Worm (Caenorhabditis elegans) whole organism, L4 larva: ENCODE measurements around the gene slc-25A18.1.

Experiments used
- D1046.2 ChIP-seq: fragments of 200-800 bp; sonication (Bioruptor generic); IDR thresholded peaks from 2 replicates; pipeline ENCODE4 v1.3.6; 2022; ENCODE audit warnings: missing genetic modification characterization, missing compliant biosample characterization
- F10B5.3 ChIP-seq: sonication (generic microtip); optimal IDR thresholded peaks from 2 replicates; lab custom pipeline; 2016; ENCODE audit warnings: mild to moderate bottlenecking, missing genetic modification characterization, missing compliant biosample characterization
- F37D6.2 ChIP-seq: sonication (generic microtip); optimal IDR thresholded peaks from 2 replicates; lab custom pipeline; 2016; ENCODE audit warnings: mild to moderate bottlenecking, missing genetic modification characterization, missing compliant biosample characterization
- F49E8.2 ChIP-seq: sonication (generic microtip); optimal IDR thresholded peaks from 2 replicates; lab custom pipeline; 2016; ENCODE audit warnings: missing compliant biosample characterization, mild to moderate bottlenecking, missing genetic modification characterization, borderline replicate concordance
- T20F7.1 ChIP-seq: fragments of 200-800 bp; sonication (Bioruptor generic); optimal IDR thresholded peaks from 2 replicates; lab custom pipeline; 2018; ENCODE audit warnings: mild to moderate bottlenecking, missing genetic modification characterization, missing compliant biosample characterization
- T26A8.4 ChIP-seq: fragments of 200-800 bp; sonication (Bioruptor generic); IDR thresholded peaks from 2 replicates; pipeline ENCODE4 v1.3.6; 2022; ENCODE audit warnings: missing genetic modification characterization, missing compliant biosample characterization
- Y48G9A.11 ChIP-seq: fragments of 200-800 bp; sonication (Bioruptor generic); IDR thresholded peaks from 2 replicates; pipeline ENCODE4 v1.3.6; 2022; ENCODE audit warnings: missing genetic modification reagents, missing genetic modification characterization, missing compliant biosample characterization
- Y5F2A.4 ChIP-seq: fragments of 200-800 bp; sonication (Bioruptor generic); optimal IDR thresholded peaks from 2 replicates; lab custom pipeline; 2018; ENCODE audit warnings: mild to moderate bottlenecking, missing genetic modification characterization, missing compliant biosample characterization
- aha-1 ChIP-seq: fragments of 150-350 bp; peaks from one replicate; lab custom pipeline; 2014; ENCODE audit warnings: missing biosample characterization, missing genetic modification characterization
- arid-1 ChIP-seq: fragments of 200-800 bp; sonication (Bioruptor generic); conservative IDR thresholded peaks from 2 replicates; pipeline ENCODE4 v1.3.6; 2022; ENCODE audit warnings: missing genetic modification reagents, missing genetic modification characterization, missing compliant biosample characterization
- ceh-32 ChIP-seq: sonication (generic microtip); optimal IDR thresholded peaks from 2 replicates; lab custom pipeline; 2016; ENCODE audit warnings: mild to moderate bottlenecking, missing genetic modification characterization, missing compliant biosample characterization; ENCODE audit not compliant: poor library complexity
- ceh-44 ChIP-seq: fragments of 200-800 bp; sonication (Bioruptor generic); IDR thresholded peaks from 2 replicates; pipeline ENCODE4 v1.3.6; 2022; ENCODE audit warnings: missing genetic modification reagents, missing genetic modification characterization, missing compliant biosample characterization
- ceh-62 ChIP-seq: sonication (generic microtip); optimal IDR thresholded peaks from 2 replicates; lab custom pipeline; 2017; ENCODE audit warnings: missing biosample characterization, missing genetic modification characterization
- ces-1 ChIP-seq: fragments of 150-350 bp; sonication (generic microtip); optimal IDR thresholded peaks from 4 replicates; lab custom pipeline; 2014; ENCODE audit warnings: missing biosample characterization, missing genetic modification reagents, missing genetic modification characterization
- cey-2 ChIP-seq: sonication (generic microtip); optimal IDR thresholded peaks from 3 replicates; lab custom pipeline; 2017; ENCODE audit warnings: missing genetic modification characterization, mild to moderate bottlenecking, missing compliant biosample characterization, antibody characterized with exemption, borderline replicate concordance; ENCODE audit not compliant: insufficient read depth
- daf-12 ChIP-seq: fragments of 150-350 bp; optimal IDR thresholded peaks from 2 replicates; lab custom pipeline; 2014; ENCODE audit warnings: missing biosample characterization, missing genetic modification reagents, missing genetic modification characterization
- daf-16 ChIP-seq, 3 experiments: sonication (generic microtip); optimal IDR thresholded peaks; 2 replicates each; lab custom pipeline; 2016 to 2017; ENCODE audit warnings: missing genetic modification characterization in 3 of 3, missing genetic modification reagents in 3 of 3, mild to moderate bottlenecking in 2 of 3, missing compliant biosample characterization in 2 of 3, missing biosample characterization in 1 of 3, moderate library complexity in 1 of 3
- daf-8 ChIP-seq: fragments of 200-800 bp; sonication (Bioruptor generic); IDR thresholded peaks from 2 replicates; pipeline ENCODE4 v1.3.6; 2022; ENCODE audit warnings: missing genetic modification characterization, missing compliant biosample characterization
- dmd-9 ChIP-seq: fragments of 200-800 bp; sonication (Bioruptor generic); IDR thresholded peaks from 2 replicates; pipeline ENCODE4 v1.3.6; 2022; ENCODE audit warnings: missing genetic modification reagents, missing genetic modification characterization, missing compliant biosample characterization
- egl-27 ChIP-seq: sonication (generic microtip); optimal IDR thresholded peaks from 3 replicates; lab custom pipeline; 2017; ENCODE audit warnings: missing biosample characterization, missing genetic modification reagents, missing genetic modification characterization
- egl-43 ChIP-seq: fragments of 200-800 bp; sonication (Bioruptor generic); IDR thresholded peaks from 2 replicates; pipeline ENCODE4 v1.3.6; 2022; ENCODE audit warnings: missing genetic modification reagents, missing genetic modification characterization, missing compliant biosample characterization
- gei-8 ChIP-seq: fragments of 200-800 bp; sonication (Bioruptor generic); optimal IDR thresholded peaks from 2 replicates; lab custom pipeline; 2018; ENCODE audit warnings: mild to moderate bottlenecking, missing genetic modification characterization, missing compliant biosample characterization
- hlh-11 ChIP-seq: fragments of 200-800 bp; sonication (Bioruptor generic); optimal IDR thresholded peaks from 2 replicates; lab custom pipeline; 2018; ENCODE audit warnings: mild to moderate bottlenecking, missing genetic modification characterization, missing compliant biosample characterization
- hlh-30 ChIP-seq: sonication (generic microtip); optimal IDR thresholded peaks from 2 replicates; lab custom pipeline; 2017; ENCODE audit warnings: antibody characterized with exemption, mild to moderate bottlenecking, missing genetic modification characterization, missing compliant biosample characterization; ENCODE audit not compliant: insufficient read depth
- jun-1 ChIP-seq: fragments of 150-350 bp; optimal IDR thresholded peaks from 2 replicates; lab custom pipeline; 2014; ENCODE audit warnings: missing biosample characterization, missing genetic modification reagents, missing genetic modification characterization
- lim-7 ChIP-seq: fragments of 200-800 bp; sonication (Bioruptor generic); IDR thresholded peaks from 2 replicates; pipeline ENCODE4 v1.3.6; 2022; ENCODE audit warnings: missing genetic modification characterization, missing compliant biosample characterization
- lin-1 ChIP-seq: fragments of 200-800 bp; sonication (Bioruptor generic); IDR thresholded peaks from 2 replicates; pipeline ENCODE4 v1.3.6; 2022; ENCODE audit warnings: missing genetic modification reagents, missing genetic modification characterization, missing compliant biosample characterization
- lin-15B ChIP-seq: fragments of 150-350 bp; sonication (generic microtip); optimal IDR thresholded peaks from 3 replicates; lab custom pipeline; 2014; ENCODE audit warnings: missing biosample characterization, missing genetic modification characterization
- lin-29 ChIP-seq: fragments of 200-800 bp; sonication (Bioruptor generic); IDR thresholded peaks from 2 replicates; pipeline ENCODE4 v1.3.6; 2022; ENCODE audit warnings: missing genetic modification reagents, missing genetic modification characterization, missing compliant biosample characterization
- lir-3 ChIP-seq: sonication (generic microtip); optimal IDR thresholded peaks from 2 replicates; lab custom pipeline; 2016; ENCODE audit warnings: mild to moderate bottlenecking, missing genetic modification characterization, missing compliant biosample characterization
- madf-9 ChIP-seq: fragments of 200-800 bp; sonication (Bioruptor generic); conservative IDR thresholded peaks from 2 replicates; pipeline ENCODE4 v1.3.6; 2022; ENCODE audit warnings: missing genetic modification reagents, missing genetic modification characterization, missing compliant biosample characterization
- mep-1 ChIP-seq: fragments of 150-350 bp; sonication (generic microtip); optimal IDR thresholded peaks from 3 replicates; lab custom pipeline; 2014; ENCODE audit warnings: missing biosample characterization, missing genetic modification characterization
- mxl-2 ChIP-seq: fragments of 200-800 bp; sonication (Bioruptor generic); conservative IDR thresholded peaks from 2 replicates; pipeline ENCODE4 v1.3.6; 2022; ENCODE audit warnings: missing genetic modification reagents, missing genetic modification characterization, missing compliant biosample characterization
- nhr-10 ChIP-seq: fragments of 150-350 bp; optimal IDR thresholded peaks from 2 replicates; lab custom pipeline; 2014; ENCODE audit warnings: missing biosample characterization, missing genetic modification characterization
- nhr-11 ChIP-seq: fragments of 150-350 bp; optimal IDR thresholded peaks from 2 replicates; lab custom pipeline; 2014; ENCODE audit warnings: missing biosample characterization, missing genetic modification characterization
- nhr-25 ChIP-seq: sonication (generic microtip); optimal IDR thresholded peaks from 2 replicates; lab custom pipeline; 2017; ENCODE audit warnings: missing genetic modification characterization, mild to moderate bottlenecking, missing compliant biosample characterization, antibody characterized with exemption, moderate library complexity, borderline replicate concordance; ENCODE audit not compliant: insufficient read depth
- nhr-28 ChIP-seq: fragments of 150-350 bp; optimal IDR thresholded peaks from 2 replicates; lab custom pipeline; 2014; ENCODE audit warnings: missing biosample characterization, missing genetic modification characterization
- nhr-48 ChIP-seq: sonication (generic microtip); optimal IDR thresholded peaks from 2 replicates; lab custom pipeline; 2016; ENCODE audit warnings: mild to moderate bottlenecking, missing genetic modification characterization, missing compliant biosample characterization
- nhr-76 ChIP-seq: fragments of 150-350 bp; optimal IDR thresholded peaks from 2 replicates; lab custom pipeline; 2014; ENCODE audit warnings: missing biosample characterization, missing genetic modification characterization
- nhr-77 ChIP-seq: fragments of 150-350 bp; optimal IDR thresholded peaks from 2 replicates; lab custom pipeline; 2014; ENCODE audit warnings: missing biosample characterization, missing genetic modification characterization
- pha-4 ChIP-seq, 2 experiments: fragments of 150-350 bp in 1 of 2; fragments of 200-800 bp in 1 of 2; sonication (Bioruptor generic) in 1 of 2; IDR thresholded peaks in 1 of 2; optimal IDR thresholded peaks in 1 of 2; 2 replicates each; pipeline versions ENCODE4 v1.3.6 to Lab custom; 2014 to 2022; ENCODE audit warnings: missing genetic modification characterization in 2 of 2, missing genetic modification reagents in 2 of 2, missing biosample characterization in 1 of 2, missing compliant biosample characterization in 1 of 2
- pqm-1 ChIP-seq: sonication (generic microtip); optimal IDR thresholded peaks from 2 replicates; lab custom pipeline; 2017; ENCODE audit warnings: missing biosample characterization, missing genetic modification characterization
- saeg-2 ChIP-seq: fragments of 200-800 bp; sonication (Bioruptor generic); IDR thresholded peaks from 2 replicates; pipeline ENCODE4 v1.3.6; 2022; ENCODE audit warnings: missing genetic modification reagents, missing genetic modification characterization, missing compliant biosample characterization
- set-16 ChIP-seq: fragments of 200-800 bp; sonication (Bioruptor generic); IDR thresholded peaks from 2 replicates; pipeline ENCODE4 v1.3.6; 2022; ENCODE audit warnings: missing genetic modification reagents, missing genetic modification characterization, missing compliant biosample characterization
- snpc-1.2 ChIP-seq: fragments of 200-800 bp; sonication (Bioruptor generic); IDR thresholded peaks from 2 replicates; pipeline ENCODE4 v1.3.6; 2022; ENCODE audit warnings: missing genetic modification reagents, missing genetic modification characterization, missing compliant biosample characterization
- snpc-4 ChIP-seq: fragments of 150-350 bp; optimal IDR thresholded peaks from 2 replicates; lab custom pipeline; 2014; ENCODE audit warnings: missing biosample characterization, missing genetic modification characterization
- spr-1 ChIP-seq: sonication (generic microtip); optimal IDR thresholded peaks from 2 replicates; lab custom pipeline; 2016; ENCODE audit warnings: mild to moderate bottlenecking, missing genetic modification characterization, missing compliant biosample characterization
- tag-97 ChIP-seq: fragments of 200-800 bp; sonication (Bioruptor generic); IDR thresholded peaks from 2 replicates; pipeline ENCODE4 v1.3.6; 2022; ENCODE audit warnings: missing genetic modification characterization, missing compliant biosample characterization
- vab-7 ChIP-seq: fragments of 200-800 bp; sonication (Bioruptor generic); IDR thresholded peaks from 2 replicates; pipeline ENCODE4 v1.3.6; 2022; ENCODE audit warnings: missing genetic modification reagents, missing genetic modification characterization, missing compliant biosample characterization
- zip-2 ChIP-seq: fragments of 150-350 bp; optimal IDR thresholded peaks from 2 replicates; lab custom pipeline; 2014; ENCODE audit warnings: missing biosample characterization, missing genetic modification characterization

slc-25A18.1 gene

ce11 chrX:14983274-14983673, 20.5 kb downstream of the slc-25A18.1 start, which contains the start of gene rbg-1 (continued):
- TF ChIP-seq nhr-10 (tag; lab: Kevin White, UChicago): no peak
- no peak for TF ChIP-seq snpc-4 (tag; lab: Kevin White, UChicago)
- TF ChIP-seq lin-29 (GFP tag; lab: Robert Waterston, UW): no peak
- peak; percentile 87 for TF ChIP-seq aha-1 (tag; lab: Kevin White, UChicago)
- no peak for TF ChIP-seq Y48G9A.11 (GFP tag; lab: Robert Waterston, UW)
- no peak for TF ChIP-seq saeg-2 (GFP tag; lab: Robert Waterston, UW)
- peak; percentile 71 for TF ChIP-seq T26A8.4 (GFP tag; lab: Robert Waterston, UW)
- no peak for TF ChIP-seq pha-4 (GFP tag; IDR thresholded peaks at IDR 0.05; lab: Robert Waterston, UW)
- peak; percentile 98 for TF ChIP-seq pha-4 (tag; optimal IDR thresholded peaks at IDR 0.05; lab: Kevin White, UChicago)
- no peak for TF ChIP-seq madf-9 (GFP tag; lab: Robert Waterston, UW)
- TF ChIP-seq zip-2 (tag; lab: Kevin White, UChicago): no peak
- TF ChIP-seq Y5F2A.4: no peak
- TF ChIP-seq hlh-11 (tag; lab: Kevin White, UChicago): peak; percentile 81
- TF ChIP-seq ceh-44 (GFP tag; lab: Robert Waterston, UW): 0 out of 2 replicates have a peak, but pooled peaks have one; percentile 16
- no peak for TF ChIP-seq lin-15B (tag; lab: Kevin White, UChicago)
- TF ChIP-seq D1046.2: no peak
- TF ChIP-seq mep-1 (tag; lab: Kevin White, UChicago): peak; percentile 84
- no peak for TF ChIP-seq dmd-9 (GFP tag; lab: Robert Waterston, UW)
- TF ChIP-seq nhr-76 (tag; lab: Kevin White, UChicago): no peak
- no peak for TF ChIP-seq daf-12 (tag; lab: Kevin White, UChicago)
- TF ChIP-seq ceh-32 (tag; lab: Kevin White, UChicago): no peak
- no peak for TF ChIP-seq mxl-2 (GFP tag; lab: Robert Waterston, UW)
- no peak for TF ChIP-seq snpc-1.2
- no peak for TF ChIP-seq ces-1 (GFP tag; lab: Kevin White, UChicago)
- no peak for TF ChIP-seq jun-1 (tag; lab: Kevin White, UChicago)
- peak; percentile 55 for TF ChIP-seq nhr-28 (tag; lab: Kevin White, UChicago)
- no peak for TF ChIP-seq T20F7.1 (GFP tag; lab: Kevin White, UChicago)
- no peak for TF ChIP-seq vab-7 (GFP tag; lab: Robert Waterston, UW)
- TF ChIP-seq egl-43 (GFP tag; lab: Robert Waterston, UW): no peak
- TF ChIP-seq ceh-62 (tag; lab: Kevin White, UChicago): no peak
- TF ChIP-seq egl-27 (tag; lab: Kevin White, UChicago): no peak
- TF ChIP-seq daf-16 (GFP tag; optimal IDR thresholded peaks at IDR 0.05; lab: Kevin White, UChicago): peak in 1 of 2 experiments; percentile 37
- TF ChIP-seq daf-16 (tag; optimal IDR thresholded peaks at IDR 0.05; lab: Kevin White, UChicago): peak; percentile 95
- no peak for TF ChIP-seq F10B5.3
- no peak for TF ChIP-seq set-16 (GFP tag; lab: Robert Waterston, UW)
- TF ChIP-seq spr-1 (tag; lab: Kevin White, UChicago): no peak
- peak; percentile 65 for TF ChIP-seq nhr-11 (tag; lab: Kevin White, UChicago)
- peak; percentile 28 for TF ChIP-seq pqm-1 (tag; lab: Kevin White, UChicago)
- peak; percentile 61; the same call in 1 of the 2 replicates for TF ChIP-seq lin-1 (GFP tag; lab: Robert Waterston, UW)
- TF ChIP-seq hlh-30: peak; percentile 97
- no peak for TF ChIP-seq lir-3 (tag; lab: Kevin White, UChicago)
- TF ChIP-seq cey-2 (tag; lab: Kevin White, UChicago): no peak
- TF ChIP-seq F37D6.2 (tag; lab: Kevin White, UChicago): no peak
- TF ChIP-seq lim-7 (GFP tag; lab: Robert Waterston, UW): no peak
- peak; percentile 69 for TF ChIP-seq nhr-77 (tag; lab: Kevin White, UChicago)
- TF ChIP-seq gei-8: no peak
- peak; percentile 47 for TF ChIP-seq nhr-25
- no peak for TF ChIP-seq F49E8.2 (tag; lab: Kevin White, UChicago)
- TF ChIP-seq nhr-48: no peak
- TF ChIP-seq daf-8: no peak
- TF ChIP-seq arid-1 (GFP tag; lab: Robert Waterston, UW): no peak
- no peak for TF ChIP-seq tag-97 (GFP tag; lab: Robert Waterston, UW)
